Worm (Caenorhabditis elegans) whole organism, L1 larva: ENCODE measurements around the gene hil-3.
A peak's percentile ranks its signal among the peaks of the same experiment; 100 is the strongest.
"Not testable (repeated sequence)": the region's sequence is repeated elsewhere in the genome, so short reads cannot be mapped to it uniquely, and the experiment has no call there.

Experiments used
- C04F5.9 ChIP-seq: sonication (generic microtip); optimal IDR thresholded peaks from 2 replicates; lab custom pipeline; 2016; ENCODE audit warnings: missing genetic modification characterization, missing compliant biosample characterization
- C34B4.2 ChIP-seq: sonication (generic microtip); optimal IDR thresholded peaks from 2 replicates; lab custom pipeline; 2017; ENCODE audit warnings: mild to moderate bottlenecking, missing genetic modification characterization, missing compliant biosample characterization
- F16B12.6 ChIP-seq: fragments of 150-350 bp; optimal IDR thresholded peaks from 2 replicates; lab custom pipeline; 2014; ENCODE audit warnings: missing biosample characterization, missing genetic modification characterization
- Y116A8C.19 ChIP-seq: sonication (generic microtip); optimal IDR thresholded peaks from 2 replicates; lab custom pipeline; 2016; ENCODE audit warnings: missing compliant biosample characterization, missing genetic modification characterization, borderline replicate concordance
- aha-1 ChIP-seq: fragments of 150-350 bp; optimal IDR thresholded peaks from 2 replicates; lab custom pipeline; 2014; ENCODE audit warnings: missing biosample characterization, missing genetic modification characterization
- ama-1 ChIP-seq: fragments of 150-350 bp; optimal IDR thresholded peaks from 2 replicates; lab custom pipeline; 2014
- blmp-1 ChIP-seq: fragments of 150-350 bp; optimal IDR thresholded peaks from 2 replicates; lab custom pipeline; 2014; ENCODE audit warnings: missing biosample characterization, missing genetic modification characterization
- ceh-8 ChIP-seq: fragments of 200-800 bp; sonication (Bioruptor generic); optimal IDR thresholded peaks from 2 replicates; lab custom pipeline; 2018; ENCODE audit warnings: mild to moderate bottlenecking, missing genetic modification characterization, moderate library complexity, missing compliant biosample characterization
- ceh-88 ChIP-seq: fragments of 200-800 bp; sonication (Bioruptor generic); IDR thresholded peaks from 2 replicates; pipeline ENCODE4 v1.3.6; 2022; ENCODE audit warnings: missing genetic modification characterization, missing compliant biosample characterization
- ces-1 ChIP-seq: fragments of 150-350 bp; optimal IDR thresholded peaks from 2 replicates; lab custom pipeline; 2014; ENCODE audit warnings: missing biosample characterization, missing genetic modification reagents, missing genetic modification characterization
- dsc-1 ChIP-seq: sonication (generic microtip); optimal IDR thresholded peaks from 2 replicates; lab custom pipeline; 2016; ENCODE audit warnings: mild to moderate bottlenecking, missing genetic modification characterization, missing compliant biosample characterization
- efl-1 ChIP-seq, 4 experiments: fragments of 150-350 bp; optimal IDR thresholded peaks in 3 of 4; peaks in 1 of 4; 1 replicate in 1 of 4; 2 replicates in 3 of 4; lab custom pipeline; 2014; ENCODE audit warnings: missing biosample characterization in 2 of 4, missing genetic modification characterization in 2 of 4, missing genetic modification reagents in 2 of 4
- efl-3 ChIP-seq: fragments of 200-800 bp; sonication (Bioruptor generic); optimal IDR thresholded peaks from 2 replicates; lab custom pipeline; 2018; ENCODE audit warnings: mild to moderate bottlenecking, missing genetic modification characterization, missing compliant biosample characterization
- egl-27 ChIP-seq, 2 experiments: fragments of 150-350 bp in 1 of 2; sonication (generic microtip); optimal IDR thresholded peaks; 3 replicates each; lab custom pipeline; 2017 to 2018; ENCODE audit warnings: missing biosample characterization in 2 of 2, missing genetic modification characterization in 2 of 2, missing genetic modification reagents in 2 of 2
- ets-5 ChIP-seq: fragments of 200-800 bp; sonication (Bioruptor generic); IDR thresholded peaks from 2 replicates; pipeline ENCODE4 v1.3.6; 2022; ENCODE audit warnings: missing genetic modification characterization, missing compliant biosample characterization
- fkh-4 ChIP-seq: sonication (generic microtip); optimal IDR thresholded peaks from 2 replicates; lab custom pipeline; 2016; ENCODE audit warnings: missing compliant biosample characterization, missing genetic modification characterization, borderline replicate concordance
- fkh-8 ChIP-seq: sonication (generic microtip); optimal IDR thresholded peaks from 2 replicates; lab custom pipeline; 2016; ENCODE audit warnings: mild to moderate bottlenecking, missing genetic modification characterization, missing compliant biosample characterization
- lin-35 ChIP-seq, 2 experiments: fragments of 150-350 bp; optimal IDR thresholded peaks; 2 replicates each; lab custom pipeline; 2014; ENCODE audit warnings: missing biosample characterization in 2 of 2, missing genetic modification characterization in 2 of 2, missing genetic modification reagents in 2 of 2
- lin-39 ChIP-seq: fragments of 150-350 bp; optimal IDR thresholded peaks from 2 replicates; lab custom pipeline; 2014; ENCODE audit warnings: missing biosample characterization, missing genetic modification reagents, missing genetic modification characterization
- mab-9 ChIP-seq: fragments of 200-800 bp; sonication (Bioruptor generic); IDR thresholded peaks from 2 replicates; pipeline ENCODE4 v1.3.6; 2022; ENCODE audit warnings: missing genetic modification reagents, missing genetic modification characterization, missing compliant biosample characterization
- mdl-1 ChIP-seq, 2 experiments: fragments of 150-350 bp; optimal IDR thresholded peaks; 2 replicates each; lab custom pipeline; 2014 to 2017; ENCODE audit warnings: missing biosample characterization in 2 of 2, missing genetic modification characterization in 2 of 2, inconsistent platforms in 1 of 2
- mep-1 ChIP-seq: fragments of 150-350 bp; optimal IDR thresholded peaks from 2 replicates; lab custom pipeline; 2014; ENCODE audit warnings: missing biosample characterization, missing genetic modification characterization
- nhr-20 ChIP-seq: sonication (generic microtip); optimal IDR thresholded peaks from 2 replicates; lab custom pipeline; 2016; ENCODE audit warnings: mild to moderate bottlenecking, missing genetic modification characterization, missing compliant biosample characterization
- nhr-47 ChIP-seq: sonication (generic microtip); optimal IDR thresholded peaks from 2 replicates; lab custom pipeline; 2016; ENCODE audit warnings: mild to moderate bottlenecking, missing genetic modification characterization, moderate library complexity, missing compliant biosample characterization
- nhr-71 ChIP-seq: sonication (generic microtip); optimal IDR thresholded peaks from 2 replicates; lab custom pipeline; 2016; ENCODE audit warnings: mild to moderate bottlenecking, missing genetic modification characterization, moderate library complexity, missing compliant biosample characterization
- nhr-90 ChIP-seq: sonication (generic microtip); optimal IDR thresholded peaks from 2 replicates; lab custom pipeline; 2016; ENCODE audit warnings: mild to moderate bottlenecking, missing genetic modification characterization, missing compliant biosample characterization; ENCODE audit not compliant: poor library complexity
- pag-3 ChIP-seq: sonication (generic microtip); optimal IDR thresholded peaks from 2 replicates; lab custom pipeline; 2017; ENCODE audit warnings: missing genetic modification characterization, mild to moderate bottlenecking, missing compliant biosample characterization, antibody characterized with exemption, borderline replicate concordance; ENCODE audit not compliant: insufficient read depth
- rnt-1 ChIP-seq: sonication (generic microtip); optimal IDR thresholded peaks from 2 replicates; lab custom pipeline; 2016; ENCODE audit warnings: mild to moderate bottlenecking, missing genetic modification characterization, moderate library complexity, missing compliant biosample characterization
- skn-1 ChIP-seq: fragments of 150-350 bp; optimal IDR thresholded peaks from 2 replicates; lab custom pipeline; 2014; ENCODE audit warnings: missing biosample characterization, missing genetic modification characterization
- snu-23 ChIP-seq: sonication (generic microtip); optimal IDR thresholded peaks from 2 replicates; lab custom pipeline; 2016; ENCODE audit warnings: missing genetic modification characterization, missing compliant biosample characterization
- sox-4 ChIP-seq: sonication (generic microtip); optimal IDR thresholded peaks from 2 replicates; lab custom pipeline; 2016; ENCODE audit warnings: missing genetic modification characterization, missing compliant biosample characterization
- sptf-1 ChIP-seq: fragments of 150-350 bp; optimal IDR thresholded peaks from 2 replicates; lab custom pipeline; 2014; ENCODE audit warnings: missing biosample characterization, missing genetic modification characterization
- sup-37 ChIP-seq: fragments of 200-800 bp; sonication (Bioruptor generic); optimal IDR thresholded peaks from 2 replicates; lab custom pipeline; 2018; ENCODE audit warnings: mild to moderate bottlenecking, missing genetic modification characterization, missing compliant biosample characterization
- swsn-7 ChIP-seq: sonication (generic microtip); optimal IDR thresholded peaks from 2 replicates; lab custom pipeline; 2016; ENCODE audit warnings: missing genetic modification characterization, missing compliant biosample characterization
- tlp-1 ChIP-seq: fragments of 150-350 bp; optimal IDR thresholded peaks from 2 replicates; lab custom pipeline; 2014; ENCODE audit warnings: missing biosample characterization, missing genetic modification characterization
- unc-130 ChIP-seq: fragments of 150-350 bp; optimal IDR thresholded peaks from 2 replicates; lab custom pipeline; 2017; ENCODE audit warnings: missing biosample characterization, missing genetic modification characterization, inconsistent platforms
- unc-62 ChIP-seq: fragments of 150-350 bp; optimal IDR thresholded peaks from 2 replicates; lab custom pipeline; 2014; ENCODE audit warnings: missing biosample characterization, missing genetic modification reagents, missing genetic modification characterization
- unc-98 ChIP-seq: fragments of 200-800 bp; sonication (Bioruptor generic); IDR thresholded peaks from 2 replicates; pipeline ENCODE4 v1.3.6; 2022; ENCODE audit warnings: missing genetic modification characterization, missing compliant biosample characterization

hil-3 gene

DNA sequence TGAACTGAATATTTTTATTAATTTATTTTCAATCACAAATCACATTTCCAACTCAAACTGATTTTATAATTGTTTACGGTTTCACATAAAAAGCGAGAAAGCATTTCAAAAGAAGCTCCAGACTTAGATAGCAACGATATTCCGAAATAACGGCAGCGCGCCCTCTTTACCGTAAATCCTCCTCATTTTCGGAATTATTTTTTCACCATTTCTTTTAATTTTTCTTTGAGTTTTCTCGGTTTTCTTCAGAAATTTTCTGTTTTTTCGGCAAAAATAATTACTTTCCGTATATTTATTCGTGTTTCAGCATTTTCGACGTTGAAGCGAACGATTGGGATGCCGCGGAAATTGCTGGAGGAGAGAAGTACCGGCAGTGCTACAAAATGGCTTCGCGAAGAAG is 11.6 kb upstream of the hil-3 start, which contains the start of gene C02B8.1:
Gene C02B8.1, plus strand, starts transcription at position 301 of the 400 bp plus-strand sequence.
- TF ChIP-seq efl-1 (optimal IDR thresholded peaks at IDR 0.05; lab: Kevin White, UChicago) = no peak
- peak in 1 of 2 experiments; percentile 6 for TF ChIP-seq efl-1 (GFP tag; optimal IDR thresholded peaks at IDR 0.05 in 1 of 2; lab: Kevin White, UChicago)
- no peak for TF ChIP-seq unc-130

DNA sequence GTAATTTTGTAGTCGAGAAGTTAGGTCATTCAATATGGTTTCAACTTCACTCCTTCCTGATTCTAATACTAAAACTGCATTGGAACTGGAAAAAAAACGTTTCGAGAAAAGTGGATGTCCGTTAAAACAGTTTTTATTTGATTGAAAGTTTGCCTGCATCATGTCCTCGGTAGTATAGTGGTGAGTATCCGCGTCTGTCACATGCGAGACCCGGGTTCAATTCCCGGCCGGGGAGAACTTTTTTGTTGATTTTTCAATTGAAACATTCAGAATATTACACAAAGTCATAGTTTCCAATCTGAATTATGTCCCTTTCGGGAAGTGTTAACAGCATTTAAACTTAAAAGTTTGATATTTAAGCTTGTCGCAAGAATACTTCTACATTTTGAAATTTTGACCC is 10.0 kb upstream of the hil-3 start:
- TF ChIP-seq fkh-4 (tag; lab: Kevin White, UChicago) (no peak), efl-3 (GFP tag; lab: Kevin White, UChicago) (no peak), mep-1 (tag; lab: Kevin White, UChicago) (peak; percentile 8), rnt-1 (no peak), pag-3 (tag; lab: Kevin White, UChicago) (no peak), snu-23 (GFP tag; lab: Kevin White, UChicago) (no peak), nhr-20 (tag; lab: Kevin White, UChicago) (no peak)

DNA sequence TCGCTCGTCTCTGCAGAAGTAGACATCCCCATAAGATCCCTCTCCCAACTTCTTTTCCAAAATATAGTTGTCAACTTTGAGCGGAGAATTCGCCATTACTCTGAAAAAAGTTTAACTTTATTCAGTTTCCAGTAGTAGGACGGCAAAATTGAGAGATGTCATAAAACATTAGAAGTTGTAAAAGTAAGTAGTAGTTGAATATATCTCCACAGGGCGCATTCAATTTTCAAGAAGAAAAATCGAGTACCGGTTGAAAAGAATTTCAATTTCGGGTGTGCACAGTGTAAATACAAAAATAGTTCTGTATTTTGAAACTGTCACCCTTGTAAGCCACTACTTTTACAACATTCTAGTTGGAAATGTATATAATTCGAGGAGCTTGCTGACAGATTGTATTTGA is 8.3 kb upstream of the hil-3 start, which contains the start of gene F22F1.2:
Gene F22F1.2, minus strand, starts transcription at position 101 of the 400 bp plus-strand sequence.
- TF ChIP-seq ceh-88 (GFP tag; lab: Robert Waterston, UW) (no peak), egl-27 (tag; optimal IDR thresholded peaks at IDR 0.05; lab: Kevin White, UChicago) (no peak), blmp-1 (tag; lab: Kevin White, UChicago) (no peak), ets-5 (GFP tag; lab: Robert Waterston, UW) (no peak), aha-1 (tag; lab: Kevin White, UChicago) (no peak), unc-98 (no peak), sptf-1 (no peak), C34B4.2 (tag; lab: Kevin White, UChicago) (no peak), C04F5.9 (tag; lab: Kevin White, UChicago) (no peak), ces-1 (GFP tag; lab: Kevin White, UChicago) (no peak), rnt-1 (no peak), lin-39 (no peak), unc-62 (GFP tag; lab: Kevin White, UChicago) (no peak), F16B12.6 (tag; lab: Kevin White, UChicago) (no peak), mab-9 (no peak), dsc-1 (tag; lab: Kevin White, UChicago) (no peak), Y116A8C.19 (no peak), ama-1 (no peak), skn-1 (no peak), tlp-1 (no peak)

DNA sequence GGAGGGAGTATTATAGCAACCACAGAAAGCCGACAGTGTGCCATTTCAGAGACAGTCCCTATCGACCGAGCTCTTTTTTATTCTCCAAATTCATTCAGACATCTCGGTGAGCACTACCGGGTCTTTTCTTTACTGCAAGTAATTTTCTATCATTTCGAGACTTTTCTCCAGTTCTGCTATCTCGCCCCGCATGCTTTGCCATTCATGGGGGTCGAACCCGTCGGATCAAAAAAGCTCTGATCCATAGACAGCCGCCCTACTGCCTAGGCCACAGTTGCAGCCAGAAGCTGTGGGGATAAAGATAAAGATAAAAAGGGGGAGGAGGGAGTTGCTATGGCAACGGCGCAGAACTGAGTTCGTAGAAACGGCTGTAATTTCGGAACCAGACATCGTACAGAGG is 7.6 kb upstream of the hil-3 start:
- TF ChIP-seq ceh-8 (GFP tag; lab: Kevin White, UChicago) = peak; percentile 16
- no peak for TF ChIP-seq sup-37
- peak; percentile 39 for TF ChIP-seq nhr-47 (tag; lab: Kevin White, UChicago)
- peak; percentile 64 for TF ChIP-seq sox-4
- TF ChIP-seq fkh-8 (tag; lab: Kevin White, UChicago) = peak; percentile 84
- TF ChIP-seq nhr-20 (tag; lab: Kevin White, UChicago) = no peak
- TF ChIP-seq egl-27 (tag; optimal IDR thresholded peaks at IDR 0.05; lab: Kevin White, UChicago) = no peak
- TF ChIP-seq swsn-7 = peak; percentile 4
- TF ChIP-seq dsc-1 (tag; lab: Kevin White, UChicago) = peak; percentile 50

DNA sequence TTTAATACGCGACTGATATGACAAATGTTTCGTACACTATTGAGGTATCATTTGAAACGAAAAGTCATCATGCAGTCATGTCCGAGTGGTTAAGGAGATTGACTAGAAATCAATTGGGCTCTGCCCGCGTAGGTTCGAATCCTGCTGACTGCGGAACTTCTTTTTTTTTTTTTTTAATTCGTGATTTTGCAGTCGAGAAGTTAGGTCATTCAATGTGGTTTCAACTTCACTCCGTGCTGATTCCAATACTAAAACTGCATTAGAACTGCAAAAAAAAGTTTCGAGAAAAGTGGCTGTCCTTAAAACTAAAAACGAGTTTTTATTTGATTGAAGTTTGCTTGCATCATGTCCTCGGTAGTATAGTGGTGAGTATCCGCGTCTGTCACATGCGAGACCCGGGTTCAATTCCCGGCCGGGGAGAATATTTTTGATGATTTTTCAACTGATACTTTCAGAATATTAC is 4.6 kb upstream of the hil-3 start:
- TF ChIP-seq mdl-1 (tag; optimal IDR thresholded peaks at IDR 0.05; lab: Kevin White, UChicago) (peak in 1 of 2 experiments; percentile 4), nhr-90 (tag; lab: Kevin White, UChicago) (peak; percentile 10), snu-23 (GFP tag; lab: Kevin White, UChicago) (peak; percentile 47), swsn-7 (peak; percentile 12), efl-1 (GFP tag; optimal IDR thresholded peaks at IDR 0.05 in 1 of 2; lab: Kevin White, UChicago) (peak in 1 of 2 experiments; percentile 54), rnt-1 (peak; percentile 19), lin-35 (GFP tag; optimal IDR thresholded peaks at IDR 0.05; lab: Kevin White, UChicago) (peak in 1 of 2 experiments; percentile 29), nhr-47 (tag; lab: Kevin White, UChicago) (peak; percentile 29), nhr-71 (tag; lab: Kevin White, UChicago) (peak; percentile 25)
- not testable (repeated sequence) for TF ChIP-seq efl-1 (optimal IDR thresholded peaks at IDR 0.05; lab: Kevin White, UChicago)
